Worm (Caenorhabditis elegans) whole organism, L1 larva: ENCODE results near the gene ZK721.3.

Experiments used
- C16A3.4 ChIP-seq: fragments of 150-350 bp; optimal IDR thresholded peaks from 2 replicates; lab custom pipeline; 2014; ENCODE audit warnings: missing biosample characterization, missing genetic modification characterization
- aha-1 ChIP-seq: fragments of 150-350 bp; optimal IDR thresholded peaks from 2 replicates; lab custom pipeline; 2014; ENCODE audit warnings: missing biosample characterization, missing genetic modification characterization
- alr-1 ChIP-seq: fragments of 200-800 bp; sonication (Bioruptor generic); optimal IDR thresholded peaks from 2 replicates; lab custom pipeline; 2018; ENCODE audit warnings: borderline replicate concordance, mild to moderate bottlenecking, missing genetic modification characterization, missing compliant biosample characterization
- ceh-82 ChIP-seq, 3 experiments: fragments of 150-350 bp in 1 of 3; sonication (generic microtip) in 2 of 3; optimal IDR thresholded peaks; 2 replicates each; lab custom pipeline; 2014 to 2017; ENCODE audit warnings: missing biosample characterization in 3 of 3, missing genetic modification characterization in 3 of 3
- dpl-1 ChIP-seq, 3 experiments: fragments of 150-350 bp in 2 of 3; sonication (generic microtip) in 1 of 3; optimal IDR thresholded peaks; 2 replicates each; lab custom pipeline; 2014 to 2017; ENCODE audit warnings: missing biosample characterization in 3 of 3, missing genetic modification characterization in 3 of 3, missing genetic modification reagents in 3 of 3
- dsc-1 ChIP-seq: sonication (generic microtip); optimal IDR thresholded peaks from 2 replicates; lab custom pipeline; 2016; ENCODE audit warnings: mild to moderate bottlenecking, missing genetic modification characterization, missing compliant biosample characterization
- efl-1 ChIP-seq, 4 experiments: fragments of 150-350 bp; optimal IDR thresholded peaks in 3 of 4; peaks in 1 of 4; 1 replicate in 1 of 4; 2 replicates in 3 of 4; lab custom pipeline; 2014; ENCODE audit warnings: missing biosample characterization in 2 of 4, missing genetic modification characterization in 2 of 4, missing genetic modification reagents in 2 of 4
- efl-3 ChIP-seq: fragments of 200-800 bp; sonication (Bioruptor generic); optimal IDR thresholded peaks from 2 replicates; lab custom pipeline; 2018; ENCODE audit warnings: mild to moderate bottlenecking, missing genetic modification characterization, missing compliant biosample characterization
- elt-3 ChIP-seq, 6 experiments: fragments of 150-350 bp in 1 of 6; sonication (generic microtip); optimal IDR thresholded peaks; 2 replicates each; lab custom pipeline; 2017 to 2018; ENCODE audit warnings: missing biosample characterization in 6 of 6, missing genetic modification characterization in 6 of 6, inconsistent platforms in 1 of 6
- ets-5 ChIP-seq: fragments of 200-800 bp; sonication (Bioruptor generic); IDR thresholded peaks from 2 replicates; pipeline ENCODE4 v1.3.6; 2022; ENCODE audit warnings: missing genetic modification characterization, missing compliant biosample characterization
- fkh-10 ChIP-seq: sonication (generic microtip); optimal IDR thresholded peaks from 2 replicates; lab custom pipeline; 2017; ENCODE audit warnings: missing biosample characterization, missing genetic modification reagents, missing genetic modification characterization
- fkh-4 ChIP-seq: sonication (generic microtip); optimal IDR thresholded peaks from 2 replicates; lab custom pipeline; 2016; ENCODE audit warnings: missing compliant biosample characterization, missing genetic modification characterization, borderline replicate concordance
- fkh-8 ChIP-seq: sonication (generic microtip); optimal IDR thresholded peaks from 2 replicates; lab custom pipeline; 2016; ENCODE audit warnings: mild to moderate bottlenecking, missing genetic modification characterization, missing compliant biosample characterization
- fos-1 ChIP-seq: fragments of 150-350 bp; optimal IDR thresholded peaks from 2 replicates; lab custom pipeline; 2014; ENCODE audit warnings: missing biosample characterization, missing genetic modification characterization
- grh-1 ChIP-seq: fragments of 200-800 bp; sonication (Bioruptor generic); IDR thresholded peaks from 2 replicates; pipeline ENCODE4 v1.3.6; 2022; ENCODE audit warnings: missing genetic modification reagents, missing genetic modification characterization, missing compliant biosample characterization
- hpl-2 ChIP-seq: fragments of 150-350 bp; optimal IDR thresholded peaks from 2 replicates; lab custom pipeline; 2014; ENCODE audit warnings: missing biosample characterization, missing genetic modification reagents, missing genetic modification characterization
- irx-1 ChIP-seq: sonication (generic microtip); optimal IDR thresholded peaks from 2 replicates; lab custom pipeline; 2016; ENCODE audit warnings: missing genetic modification characterization, missing compliant biosample characterization
- isw-1 ChIP-seq: fragments of 200-800 bp; sonication (Bioruptor generic); IDR thresholded peaks from 2 replicates; pipeline ENCODE4 v1.3.6; 2022; ENCODE audit warnings: missing genetic modification characterization, missing compliant biosample characterization
- jun-1 ChIP-seq: fragments of 150-350 bp; optimal IDR thresholded peaks from 2 replicates; lab custom pipeline; 2014; ENCODE audit warnings: missing biosample characterization, missing genetic modification reagents, missing genetic modification characterization
- lin-13 ChIP-seq: fragments of 150-350 bp; optimal IDR thresholded peaks from 2 replicates; lab custom pipeline; 2014; ENCODE audit warnings: missing biosample characterization, missing genetic modification reagents, missing genetic modification characterization
- lin-14 ChIP-seq: fragments of 200-800 bp; sonication (Bioruptor generic); optimal IDR thresholded peaks from 2 replicates; lab custom pipeline; 2018; ENCODE audit warnings: mild to moderate bottlenecking, missing genetic modification characterization, moderate library complexity, missing compliant biosample characterization
- lin-15B ChIP-seq: fragments of 150-350 bp; sonication (generic microtip); optimal IDR thresholded peaks from 3 replicates; lab custom pipeline; 2014; ENCODE audit warnings: missing biosample characterization, missing genetic modification characterization
- lin-35 ChIP-seq, 2 experiments: fragments of 150-350 bp; optimal IDR thresholded peaks; 2 replicates each; lab custom pipeline; 2014; ENCODE audit warnings: missing biosample characterization in 2 of 2, missing genetic modification characterization in 2 of 2, missing genetic modification reagents in 2 of 2
- lin-39 ChIP-seq: fragments of 150-350 bp; optimal IDR thresholded peaks from 2 replicates; lab custom pipeline; 2014; ENCODE audit warnings: missing biosample characterization, missing genetic modification reagents, missing genetic modification characterization
- lsy-2 ChIP-seq, 2 experiments: fragments of 150-350 bp; optimal IDR thresholded peaks; 2 replicates each; lab custom pipeline; 2014; ENCODE audit warnings: missing biosample characterization in 2 of 2, missing genetic modification characterization in 2 of 2
- mdl-1 ChIP-seq, 2 experiments: fragments of 150-350 bp; optimal IDR thresholded peaks; 2 replicates each; lab custom pipeline; 2014 to 2017; ENCODE audit warnings: missing biosample characterization in 2 of 2, missing genetic modification characterization in 2 of 2, inconsistent platforms in 1 of 2
- mep-1 ChIP-seq: fragments of 150-350 bp; optimal IDR thresholded peaks from 2 replicates; lab custom pipeline; 2014; ENCODE audit warnings: missing biosample characterization, missing genetic modification characterization
- nhr-11 ChIP-seq: fragments of 150-350 bp; optimal IDR thresholded peaks from 2 replicates; lab custom pipeline; 2014; ENCODE audit warnings: missing biosample characterization, missing genetic modification characterization
- nhr-19 ChIP-seq: fragments of 200-800 bp; sonication (Bioruptor generic); conservative IDR thresholded peaks from 2 replicates; pipeline ENCODE4 v1.3.6; 2022; ENCODE audit warnings: missing genetic modification characterization, missing compliant biosample characterization
- nhr-20 ChIP-seq: sonication (generic microtip); optimal IDR thresholded peaks from 2 replicates; lab custom pipeline; 2016; ENCODE audit warnings: mild to moderate bottlenecking, missing genetic modification characterization, missing compliant biosample characterization
- nhr-237 ChIP-seq: fragments of 150-350 bp; optimal IDR thresholded peaks from 2 replicates; lab custom pipeline; 2014; ENCODE audit warnings: missing biosample characterization, missing genetic modification characterization
- nhr-47 ChIP-seq: sonication (generic microtip); optimal IDR thresholded peaks from 2 replicates; lab custom pipeline; 2016; ENCODE audit warnings: mild to moderate bottlenecking, missing genetic modification characterization, moderate library complexity, missing compliant biosample characterization
- nhr-71 ChIP-seq: sonication (generic microtip); optimal IDR thresholded peaks from 2 replicates; lab custom pipeline; 2016; ENCODE audit warnings: mild to moderate bottlenecking, missing genetic modification characterization, moderate library complexity, missing compliant biosample characterization
- nhr-77 ChIP-seq: fragments of 150-350 bp; optimal IDR thresholded peaks from 2 replicates; lab custom pipeline; 2014; ENCODE audit warnings: missing biosample characterization, missing genetic modification characterization
- nhr-85 ChIP-seq: sonication (generic microtip); peaks from one replicate; lab custom pipeline; 2016; ENCODE audit warnings: missing genetic modification characterization, inconsistent platforms, missing compliant biosample characterization
- nhr-90 ChIP-seq: sonication (generic microtip); optimal IDR thresholded peaks from 2 replicates; lab custom pipeline; 2016; ENCODE audit warnings: mild to moderate bottlenecking, missing genetic modification characterization, missing compliant biosample characterization; ENCODE audit not compliant: poor library complexity
- pag-3 ChIP-seq: sonication (generic microtip); optimal IDR thresholded peaks from 2 replicates; lab custom pipeline; 2017; ENCODE audit warnings: missing genetic modification characterization, mild to moderate bottlenecking, missing compliant biosample characterization, antibody characterized with exemption, borderline replicate concordance; ENCODE audit not compliant: insufficient read depth
- pqm-1 ChIP-seq: sonication (generic microtip); optimal IDR thresholded peaks from 3 replicates; lab custom pipeline; 2017; ENCODE audit warnings: missing biosample characterization, missing genetic modification characterization
- rnt-1 ChIP-seq: sonication (generic microtip); optimal IDR thresholded peaks from 2 replicates; lab custom pipeline; 2016; ENCODE audit warnings: mild to moderate bottlenecking, missing genetic modification characterization, moderate library complexity, missing compliant biosample characterization
- skn-1 ChIP-seq: fragments of 150-350 bp; optimal IDR thresholded peaks from 2 replicates; lab custom pipeline; 2014; ENCODE audit warnings: missing biosample characterization, missing genetic modification characterization
- snpc-4 ChIP-seq: fragments of 150-350 bp; optimal IDR thresholded peaks from 2 replicates; lab custom pipeline; 2014; ENCODE audit warnings: missing biosample characterization, missing genetic modification characterization
- snu-23 ChIP-seq: sonication (generic microtip); optimal IDR thresholded peaks from 2 replicates; lab custom pipeline; 2016; ENCODE audit warnings: missing genetic modification characterization, missing compliant biosample characterization
- sptf-1 ChIP-seq: fragments of 150-350 bp; optimal IDR thresholded peaks from 2 replicates; lab custom pipeline; 2014; ENCODE audit warnings: missing biosample characterization, missing genetic modification characterization
- sup-37 ChIP-seq: fragments of 200-800 bp; sonication (Bioruptor generic); optimal IDR thresholded peaks from 2 replicates; lab custom pipeline; 2018; ENCODE audit warnings: mild to moderate bottlenecking, missing genetic modification characterization, missing compliant biosample characterization
- swsn-7 ChIP-seq: sonication (generic microtip); optimal IDR thresholded peaks from 2 replicates; lab custom pipeline; 2016; ENCODE audit warnings: missing genetic modification characterization, missing compliant biosample characterization
- tbx-2 ChIP-seq: sonication (generic microtip); optimal IDR thresholded peaks from 2 replicates; lab custom pipeline; 2016; ENCODE audit warnings: missing genetic modification characterization, missing compliant biosample characterization
- tlp-1 ChIP-seq: fragments of 150-350 bp; optimal IDR thresholded peaks from 2 replicates; lab custom pipeline; 2014; ENCODE audit warnings: missing biosample characterization, missing genetic modification characterization
- unc-130 ChIP-seq: fragments of 150-350 bp; optimal IDR thresholded peaks from 2 replicates; lab custom pipeline; 2017; ENCODE audit warnings: missing biosample characterization, missing genetic modification characterization, inconsistent platforms
- unc-62 ChIP-seq: fragments of 150-350 bp; optimal IDR thresholded peaks from 2 replicates; lab custom pipeline; 2014; ENCODE audit warnings: missing biosample characterization, missing genetic modification reagents, missing genetic modification characterization
- vab-15 ChIP-seq: sonication (generic microtip); optimal IDR thresholded peaks from 2 replicates; lab custom pipeline; 2017; ENCODE audit warnings: missing genotype, mild to moderate bottlenecking, missing genetic modification characterization, missing compliant biosample characterization
- xbp-1 ChIP-seq: sonication (generic microtip); optimal IDR thresholded peaks from 2 replicates; lab custom pipeline; 2016; ENCODE audit warnings: missing genetic modification characterization, missing compliant biosample characterization
- zip-4 ChIP-seq: fragments of 200-800 bp; sonication (Bioruptor generic); optimal IDR thresholded peaks from 2 replicates; lab custom pipeline; 2018; ENCODE audit warnings: mild to moderate bottlenecking, missing genetic modification characterization, moderate library complexity, missing compliant biosample characterization

ZK721.3 gene

DNA sequence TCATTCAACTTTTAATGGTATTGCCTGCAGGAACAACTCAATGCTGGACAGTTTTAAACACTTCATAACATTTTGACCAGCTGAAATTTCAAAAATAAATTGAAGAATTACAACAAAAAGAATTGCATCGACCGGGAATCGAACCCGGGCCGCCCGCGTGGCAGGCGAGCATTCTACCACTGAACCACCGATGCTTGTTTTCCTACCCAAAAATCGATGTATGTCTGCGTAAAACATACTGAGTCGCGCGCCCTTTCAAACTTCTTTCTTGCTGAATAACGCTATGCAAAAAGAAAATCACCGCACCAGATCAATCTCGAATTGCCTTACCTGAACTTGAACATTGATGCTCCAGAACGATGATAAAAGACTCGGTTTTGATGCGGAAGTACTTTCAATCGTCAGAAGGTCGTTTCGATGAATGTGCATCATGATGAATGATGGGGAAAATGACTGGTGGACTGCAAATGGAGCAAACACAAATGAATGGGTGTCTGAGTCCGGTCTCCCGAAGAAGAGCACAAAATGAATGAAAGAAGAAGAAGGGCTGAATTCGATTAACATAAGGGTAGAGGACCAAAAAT lies 12.5 kb downstream of the ZK721.3 start, which contains the start of gene R04E5.7:
TSS of gene R04E5.7 (minus strand) at position 564 of the 584 bp plus-strand sequence.
- TF ChIP-seq fkh-8 = peak; percentile 27
- no peak for TF ChIP-seq nhr-85 (tag; lab: Kevin White, UChicago)
- TF ChIP-seq snu-23 (GFP tag; lab: Kevin White, UChicago) = peak; percentile 43
- peak; percentile 58 for TF ChIP-seq nhr-90 (tag; lab: Kevin White, UChicago)
- TF ChIP-seq swsn-7 (tag; lab: Kevin White, UChicago) = peak; percentile 42
- no peak for TF ChIP-seq ets-5 (GFP tag; lab: Robert Waterston, UW)
- no peak for TF ChIP-seq efl-1 (optimal IDR thresholded peaks at IDR 0.05; lab: Kevin White, UChicago)
- TF ChIP-seq efl-1 (GFP tag; optimal IDR thresholded peaks at IDR 0.05 in 1 of 2; lab: Kevin White, UChicago) = peak in 1 of 2 experiments; percentile 80
- no peak for TF ChIP-seq lin-13 (GFP tag; lab: Kevin White, UChicago)
- TF ChIP-seq dsc-1 (tag; lab: Kevin White, UChicago) = peak; percentile 10
- TF ChIP-seq ceh-82 (tag; optimal IDR thresholded peaks at IDR 0.05; lab: Kevin White, UChicago) = peak in 2 of 3 experiments; percentile 34 to 54
- peak; percentile 27 for TF ChIP-seq C16A3.4 (tag; lab: Kevin White, UChicago)
- no peak for TF ChIP-seq pqm-1 (tag; lab: Kevin White, UChicago)
- TF ChIP-seq jun-1 (tag; lab: Kevin White, UChicago) = no peak
- TF ChIP-seq unc-130 = no peak
- peak; percentile 38 for TF ChIP-seq nhr-19 (GFP tag; lab: Robert Waterston, UW)
- peak; percentile 58 for TF ChIP-seq nhr-71 (tag; lab: Kevin White, UChicago)
- TF ChIP-seq pag-3 = no peak
- no peak for TF ChIP-seq tbx-2 (tag; lab: Kevin White, UChicago)
- no peak for TF ChIP-seq hpl-2 (GFP tag; lab: Kevin White, UChicago)
- peak; percentile 30 for TF ChIP-seq rnt-1
- TF ChIP-seq lin-14 (GFP tag; lab: Kevin White, UChicago) = peak; percentile 49
- TF ChIP-seq fos-1 (tag; lab: Kevin White, UChicago) = no peak
- peak; percentile 5 for TF ChIP-seq xbp-1 (tag; lab: Kevin White, UChicago)
- no peak for TF ChIP-seq aha-1
- peak; percentile 27 for TF ChIP-seq fkh-10
- no peak for TF ChIP-seq zip-4
- TF ChIP-seq tlp-1 (tag; lab: Kevin White, UChicago) = no peak
- TF ChIP-seq grh-1 (GFP tag; lab: Robert Waterston, UW) = peak; percentile 16; the same call in 1 of the 2 replicates
- TF ChIP-seq unc-62 (GFP tag; lab: Kevin White, UChicago) = no peak
- TF ChIP-seq lsy-2 (tag; optimal IDR thresholded peaks at IDR 0.05; lab: Kevin White, UChicago) = peak in 1 of 2 experiments; percentile 3
- peak in 1 of 2 experiments; percentile 55 for TF ChIP-seq lin-35 (GFP tag; optimal IDR thresholded peaks at IDR 0.05; lab: Kevin White, UChicago)
- peak; percentile 0 for TF ChIP-seq skn-1
- TF ChIP-seq nhr-20 (tag; lab: Kevin White, UChicago) = peak; percentile 49
- peak; percentile 57 for TF ChIP-seq nhr-47 (tag; lab: Kevin White, UChicago)
- TF ChIP-seq efl-3 = no peak
- TF ChIP-seq lin-39 = no peak
- no peak for TF ChIP-seq sup-37
- TF ChIP-seq mep-1 (tag; lab: Kevin White, UChicago) = peak; percentile 5
- TF ChIP-seq isw-1 = no peak
- TF ChIP-seq mdl-1 (tag; optimal IDR thresholded peaks at IDR 0.05; lab: Kevin White, UChicago) = peak in 1 of 2 experiments; percentile 24
- peak; percentile 16 for TF ChIP-seq nhr-77 (tag; lab: Kevin White, UChicago)

- TF ChIP-seq nhr-85 (tag; lab: Kevin White, UChicago) (no peak), nhr-11 (tag; lab: Kevin White, UChicago) (no peak), snpc-4 (no peak), lin-35 (GFP tag; optimal IDR thresholded peaks at IDR 0.05; lab: Kevin White, UChicago) (no peak), dpl-1 (GFP tag; optimal IDR thresholded peaks at IDR 0.05; lab: Kevin White, UChicago) (no peak), zip-4 (no peak), vab-15 (tag; lab: Kevin White, UChicago) (no peak), nhr-237 (tag; lab: Kevin White, UChicago) (no peak), sptf-1 (no peak), sup-37 (no peak), lin-39 (no peak), alr-1 (tag; lab: Kevin White, UChicago) (no peak), elt-3 (tag; optimal IDR thresholded peaks at IDR 0.05; lab: Kevin White, UChicago) (no peak), mdl-1 (tag; optimal IDR thresholded peaks at IDR 0.05; lab: Kevin White, UChicago) (no peak), irx-1 (no peak), fkh-4 (tag; lab: Kevin White, UChicago) (no peak), lin-15B (tag; lab: Kevin White, UChicago) (no peak)
Observed at ce11 chrX:8797653-8798052, 13.3 kb downstream of the ZK721.3 start.
